Fruit fly (Drosophila melanogaster) whole organism, adult: ENCODE measurements around the gene tnc.

Experiments used
- CG14711 ChIP-seq: fragments of 200-800 bp; sonication (Bioruptor generic); optimal IDR thresholded peaks from 2 replicates; lab custom pipeline; 2018; ENCODE audit warnings: missing biosample characterization, mild to moderate bottlenecking, missing genetic modification characterization, moderate library complexity
- CG1620 ChIP-seq: fragments of 200-800 bp; sonication (Bioruptor generic); optimal IDR thresholded peaks from 2 replicates; lab custom pipeline; 2016; ENCODE audit warnings: missing biosample characterization, missing genetic modification characterization
- CG5204 ChIP-seq: fragments of 200-800 bp; sonication (Bioruptor generic); optimal IDR thresholded peaks from 2 replicates; lab custom pipeline; 2016; ENCODE audit warnings: missing biosample characterization, missing genetic modification characterization
- CG7045 ChIP-seq: fragments of 200-800 bp; sonication (Bioruptor generic); optimal IDR thresholded peaks from 2 replicates; lab custom pipeline; 2017; ENCODE audit warnings: missing biosample characterization, mild to moderate bottlenecking, missing genetic modification characterization
- Crg-1 ChIP-seq: fragments of 200-800 bp; sonication (Bioruptor generic); optimal IDR thresholded peaks from 2 replicates; lab custom pipeline; 2016; ENCODE audit warnings: missing biosample characterization, missing genetic modification characterization
- bab1 ChIP-seq: fragments of 200-800 bp; sonication (Bioruptor generic); optimal IDR thresholded peaks from 3 replicates; lab custom pipeline; 2019; ENCODE audit warnings: missing biosample characterization, mild to moderate bottlenecking, missing genetic modification characterization, moderate library complexity

DNA sequence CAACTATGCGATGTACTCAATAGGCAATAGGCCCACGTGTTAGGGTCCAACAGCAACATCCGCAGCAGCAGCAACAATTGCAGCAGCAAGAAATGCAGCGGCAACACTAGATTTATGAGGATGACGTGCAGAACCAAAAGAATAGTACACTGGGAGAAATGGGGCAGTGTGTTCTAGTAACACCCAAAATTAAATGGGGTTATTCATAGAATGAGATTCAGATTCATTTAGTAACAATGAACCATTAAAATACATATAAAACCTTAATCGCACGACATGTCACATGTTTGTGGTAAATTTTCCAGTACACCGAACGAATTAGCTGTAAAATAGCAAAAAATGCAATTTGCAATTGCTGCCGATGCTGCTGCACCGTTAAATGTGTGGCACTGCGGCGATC lies 13.1 kb downstream of the tnc start:
- TF ChIP-seq Crg-1 (GFP tag; lab: Kevin White, UChicago) (no peak), CG7045 (GFP tag; lab: Kevin White, UChicago) (no peak), CG1620 (GFP tag; lab: Kevin White, UChicago) (no peak), CG14711 (tag; lab: Kevin White, UChicago) (no peak), bab1 (no peak), CG5204 (no peak)
